Fruit fly (Drosophila melanogaster) whole organism: ENCODE data around the gene CG17350.

Experiments used
- CG8478 ChIP-seq: fragments of >200 bp; optimal IDR thresholded peaks from 2 replicates; lab custom pipeline; 2018; ENCODE audit warnings: inconsistent platforms
- Dll ChIP-seq: fragments of >200 bp; optimal IDR thresholded peaks from 2 replicates; lab custom pipeline; 2017
- EcR ChIP-seq, 2 experiments: fragments of >200 bp; optimal IDR thresholded peaks; 2 replicates each; lab custom pipeline; 2017; ENCODE audit warnings: missing biosample characterization in 2 of 2, missing genetic modification characterization in 2 of 2, missing genetic modification reagents in 2 of 2
- pan ChIP-seq: fragments of >200 bp; optimal IDR thresholded peaks from 2 replicates; lab custom pipeline; 2017
- psq ChIP-seq: fragments of >200 bp; optimal IDR thresholded peaks from 2 replicates; lab custom pipeline; 2017
- usp ChIP-seq: fragments of >200 bp; optimal IDR thresholded peaks from 2 replicates; lab custom pipeline; 2017; ENCODE audit warnings: missing biosample characterization, missing genetic modification characterization, mixed read lengths

The CG17350 gene

DNA sequence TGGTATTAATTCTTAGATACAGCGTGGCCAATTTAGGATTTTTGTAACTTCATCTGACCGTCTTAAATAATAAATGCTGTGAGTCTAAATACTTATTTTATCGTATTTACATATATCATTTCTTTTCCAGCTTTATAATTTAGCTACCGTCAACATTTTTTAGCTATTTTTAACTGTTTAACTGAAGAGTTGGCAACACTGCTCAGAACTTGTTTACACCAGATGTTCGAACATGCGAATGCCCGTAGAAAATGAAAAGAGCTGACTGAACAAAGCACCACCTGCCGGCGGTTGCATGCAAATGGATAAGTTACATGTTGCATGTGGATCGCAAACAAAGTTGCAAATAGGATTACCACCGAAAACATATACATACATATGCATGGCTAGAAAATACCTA lies 17.2 kb upstream of the CG17350 start:
- TF ChIP-seq CG8478 (lab: Kevin White, UChicago) (no peak), EcR (GFP tag; optimal IDR thresholded peaks at IDR 0.05; lab: Kevin White, UChicago) (no peak)

DNA sequence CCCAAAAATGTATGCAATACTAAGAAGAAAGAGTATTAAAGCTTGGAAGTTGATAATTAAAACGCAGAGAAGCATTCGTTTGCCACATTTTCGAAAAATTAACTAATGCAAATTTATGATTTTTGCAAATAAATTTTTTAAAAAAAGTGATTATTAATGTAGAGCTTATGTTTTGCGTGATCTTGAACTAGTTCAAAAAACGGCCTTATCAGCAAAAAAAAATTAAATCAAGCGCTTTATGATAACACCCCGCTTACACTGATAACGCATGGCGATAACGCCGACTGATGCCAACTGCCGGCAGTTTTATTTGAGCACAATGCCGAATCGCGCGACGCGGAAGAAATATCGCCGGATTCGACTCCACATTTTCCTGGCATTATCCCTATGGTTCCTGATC lies 16.7 kb upstream of the CG17350 start, which contains the start of gene CG13086:
Gene CG13086 (plus strand): TSS at position 301 of the 400 bp plus-strand sequence.
- TF ChIP-seq pan: no peak
- TF ChIP-seq EcR (GFP tag; optimal IDR thresholded peaks at IDR 0.05; lab: Kevin White, UChicago): no peak
- no peak for TF ChIP-seq psq (lab: Kevin White, UChicago)
- TF ChIP-seq usp (GFP tag; lab: Kevin White, UChicago): no peak
- no peak for TF ChIP-seq CG8478 (lab: Kevin White, UChicago)
- TF ChIP-seq Dll (lab: Kevin White, UChicago): no peak

DNA sequence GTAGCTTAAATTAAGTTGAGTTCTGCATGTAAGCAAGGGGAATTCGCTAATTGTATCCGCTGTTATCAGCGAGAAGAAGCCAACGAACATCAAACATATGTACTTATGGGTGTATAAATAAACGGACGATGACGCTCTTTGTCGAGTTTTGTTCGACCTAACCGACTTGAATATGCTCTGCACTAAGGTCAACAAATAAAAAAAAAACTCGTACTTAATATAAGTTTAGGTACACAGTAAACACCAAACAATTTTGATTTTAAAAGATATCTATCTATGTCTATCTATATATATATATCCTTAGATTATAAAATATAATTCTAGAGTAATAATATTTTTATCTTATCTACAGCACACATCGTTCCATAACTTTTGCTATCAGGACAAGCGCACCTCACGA lies 16.1 kb upstream of the CG17350 start:
- TF ChIP-seq CG8478 (lab: Kevin White, UChicago) (no peak), Dll (lab: Kevin White, UChicago) (no peak), pan (no peak), psq (lab: Kevin White, UChicago) (no peak), usp (GFP tag; lab: Kevin White, UChicago) (no peak), EcR (GFP tag; optimal IDR thresholded peaks at IDR 0.05; lab: Kevin White, UChicago) (no peak)

DNA sequence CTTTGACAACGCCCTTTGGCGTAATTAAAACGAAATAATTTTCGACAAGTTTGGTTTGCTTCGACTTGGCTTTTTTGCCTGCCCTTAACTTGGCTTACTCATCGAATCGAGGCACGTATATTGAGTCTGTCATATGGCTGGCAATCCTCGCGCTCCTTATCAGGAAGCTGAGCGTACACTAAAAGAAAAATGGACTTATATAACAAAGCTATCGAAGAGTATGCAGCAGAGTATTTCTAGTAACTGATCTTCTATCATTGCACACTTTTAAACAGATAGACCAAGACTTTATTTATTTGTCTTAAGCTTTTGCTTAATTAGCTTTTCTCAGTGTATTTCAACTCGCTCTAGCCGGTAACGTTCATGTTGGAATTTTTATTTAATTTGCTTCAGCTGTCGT lies 14.4 kb upstream of the CG17350 start:
- TF ChIP-seq usp (GFP tag; lab: Kevin White, UChicago) (no peak), EcR (GFP tag; optimal IDR thresholded peaks at IDR 0.05; lab: Kevin White, UChicago) (no peak), psq (lab: Kevin White, UChicago) (no peak), CG8478 (lab: Kevin White, UChicago) (no peak), pan (no peak), Dll (lab: Kevin White, UChicago) (no peak)

DNA sequence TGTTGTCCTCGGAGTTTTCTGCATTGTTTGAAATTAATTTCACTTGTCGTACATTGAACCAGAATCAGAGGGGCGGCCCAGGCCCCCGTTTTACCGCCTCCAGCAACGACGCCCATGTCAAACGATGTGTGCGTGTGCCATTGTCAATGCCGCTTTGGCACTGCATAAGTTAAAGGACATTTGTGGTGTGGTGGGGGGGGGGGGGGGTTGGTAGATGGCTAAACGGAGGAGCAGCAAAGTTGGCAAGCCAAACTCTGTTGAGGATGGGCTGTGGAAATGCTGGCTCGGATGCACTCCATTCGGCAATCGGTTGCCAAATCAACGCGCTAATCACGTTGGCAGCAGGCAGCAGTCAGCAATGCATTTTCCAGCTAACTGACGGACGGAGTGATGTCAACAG lies 14.0 kb upstream of the CG17350 start:
- TF ChIP-seq pan (no peak), EcR (GFP tag; optimal IDR thresholded peaks at IDR 0.05; lab: Kevin White, UChicago) (no peak), psq (lab: Kevin White, UChicago) (no peak), CG8478 (lab: Kevin White, UChicago) (no peak), Dll (lab: Kevin White, UChicago) (no peak), usp (GFP tag; lab: Kevin White, UChicago) (no peak)

DNA sequence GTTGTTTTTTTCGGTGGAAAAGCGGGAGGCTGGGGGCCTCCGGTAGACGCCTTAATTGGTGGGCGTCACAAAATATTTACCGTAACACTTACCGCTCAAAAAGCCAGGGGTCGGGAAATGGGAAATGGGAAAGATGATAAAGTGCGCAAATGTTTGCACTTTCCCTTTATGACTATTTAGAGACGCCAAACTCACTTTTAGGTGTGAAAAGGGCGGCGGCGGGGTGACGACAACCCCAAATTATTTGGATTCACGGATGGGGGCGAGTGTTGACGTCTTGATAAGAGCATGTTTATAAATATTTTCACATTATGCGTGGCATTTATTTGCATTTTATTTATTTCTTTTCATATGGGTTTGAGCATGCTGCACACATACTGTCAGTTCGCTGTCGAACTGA lies 10.7 kb upstream of the CG17350 start, which contains the start of gene CG17349:
Gene CG17349 (plus strand): TSS at position 400 of the 400 bp plus-strand sequence.
- no peak for TF ChIP-seq EcR (GFP tag; optimal IDR thresholded peaks at IDR 0.05; lab: Kevin White, UChicago)
- TF ChIP-seq CG8478 (lab: Kevin White, UChicago): no peak
- TF ChIP-seq pan: no peak
- no peak for TF ChIP-seq usp (GFP tag; lab: Kevin White, UChicago)
- no peak for TF ChIP-seq psq (lab: Kevin White, UChicago)
- no peak for TF ChIP-seq Dll (lab: Kevin White, UChicago)

DNA sequence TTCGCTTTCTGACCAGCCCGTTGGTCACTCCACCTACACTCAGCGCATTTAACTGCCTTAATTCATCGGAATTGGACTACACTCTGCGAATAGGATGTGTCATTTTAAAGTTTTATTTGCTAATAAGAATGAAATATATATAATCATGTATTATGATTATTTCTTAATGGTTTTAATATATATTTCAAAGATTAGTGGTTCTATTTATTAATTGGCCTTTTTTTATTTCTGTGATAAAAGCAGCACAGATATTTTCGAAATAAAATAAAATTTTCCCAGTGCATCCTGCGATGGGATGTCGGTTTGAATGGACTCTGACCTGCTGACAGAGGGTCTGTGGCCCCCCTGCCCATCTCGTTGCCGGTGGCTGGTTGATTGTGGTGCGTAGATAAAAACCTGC lies 6.9 kb upstream of the CG17350 start:
- TF ChIP-seq pan (no peak), CG8478 (lab: Kevin White, UChicago) (no peak)

DNA sequence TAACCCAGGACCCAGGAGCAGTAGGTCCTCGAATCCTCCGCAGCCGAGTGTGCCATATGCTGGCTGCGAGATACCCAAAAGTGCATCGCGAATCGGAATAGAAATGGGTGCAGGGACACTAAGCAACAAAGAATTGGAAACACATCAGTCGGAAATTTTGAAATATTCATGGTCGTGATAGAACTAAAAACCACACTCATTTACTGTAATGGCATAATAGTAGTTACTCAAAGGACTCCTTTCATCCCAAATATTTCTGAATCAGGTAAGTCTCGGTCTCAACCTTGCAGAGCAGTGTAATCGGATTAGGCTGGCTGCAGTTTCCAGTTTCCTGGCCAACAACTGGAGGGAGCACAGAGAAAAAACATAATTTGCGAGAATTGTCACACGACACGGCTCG lies 4.6 kb upstream of the CG17350 start:
- TF ChIP-seq usp (GFP tag; lab: Kevin White, UChicago) (no peak), Dll (lab: Kevin White, UChicago) (no peak), CG8478 (lab: Kevin White, UChicago) (no peak), EcR (GFP tag; optimal IDR thresholded peaks at IDR 0.05; lab: Kevin White, UChicago) (no peak), pan (no peak), psq (lab: Kevin White, UChicago) (no peak)

DNA sequence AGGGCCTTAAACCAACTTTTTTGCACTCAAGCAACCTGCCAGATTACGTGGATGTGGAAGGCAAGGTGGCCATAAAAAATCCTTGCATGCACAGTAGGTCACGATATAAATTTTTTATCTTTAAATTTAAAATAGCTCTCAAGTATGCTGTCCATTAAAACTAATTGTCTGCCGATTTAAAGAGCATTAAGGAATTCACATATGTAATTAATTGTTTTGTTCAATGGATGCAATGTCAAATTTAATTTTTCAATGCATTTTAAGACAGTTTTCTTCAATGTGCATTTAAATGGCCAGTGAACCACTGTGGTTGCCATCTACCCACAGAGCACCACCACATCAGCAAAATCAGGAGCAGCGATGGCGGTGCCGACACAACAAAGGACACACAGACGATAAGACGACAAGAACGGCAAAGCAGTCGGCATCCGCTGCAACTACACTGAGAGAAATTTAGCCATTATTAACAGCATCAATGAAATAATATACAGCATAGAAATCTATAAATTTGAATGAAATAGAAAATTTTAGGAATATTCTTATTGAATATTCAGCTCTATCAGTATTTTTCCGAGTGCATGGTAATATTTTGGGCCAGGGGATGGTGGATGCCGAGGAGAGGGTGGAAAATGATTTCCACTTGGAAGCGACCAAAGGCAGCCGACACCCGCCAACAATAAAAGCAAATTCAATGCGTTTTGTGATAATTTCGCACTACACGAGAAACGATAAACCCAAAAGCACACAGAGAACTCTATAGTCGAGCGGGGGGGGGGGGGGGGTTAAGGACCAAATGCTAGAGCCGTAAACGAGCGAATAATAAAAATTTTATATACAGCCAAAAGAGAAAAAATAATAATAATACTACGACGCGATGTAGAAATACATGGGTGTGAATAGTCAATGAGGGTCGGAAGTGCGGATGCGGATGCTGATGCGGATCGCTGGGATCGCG lies 3.3 kb upstream of the CG17350 start:
- TF ChIP-seq EcR (GFP tag; optimal IDR thresholded peaks at IDR 0.05; lab: Kevin White, UChicago) (no peak), usp (GFP tag; lab: Kevin White, UChicago) (no peak), Dll (lab: Kevin White, UChicago) (no peak), psq (lab: Kevin White, UChicago) (no peak), pan (no peak), CG8478 (lab: Kevin White, UChicago) (no peak)

DNA sequence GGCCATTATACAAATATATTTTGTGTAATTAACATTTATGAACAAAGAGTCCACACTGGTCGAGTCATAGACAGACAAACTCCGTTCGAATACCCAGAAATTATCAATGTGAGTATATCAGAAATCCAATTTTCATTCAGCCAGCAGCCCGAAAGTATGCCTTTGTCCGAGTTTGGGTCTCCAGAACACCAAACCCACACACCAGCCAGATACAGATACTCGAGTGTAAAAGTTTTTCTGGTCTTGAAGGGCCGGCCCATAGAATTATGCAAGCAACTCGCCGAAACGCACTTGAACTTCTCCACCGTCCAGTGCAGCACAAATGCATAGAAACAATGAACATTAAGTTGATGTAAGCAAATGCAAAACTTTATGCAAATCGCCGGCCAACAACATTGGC lies 2.1 kb upstream of the CG17350 start:
- TF ChIP-seq EcR (GFP tag; optimal IDR thresholded peaks at IDR 0.05; lab: Kevin White, UChicago): no peak
- no peak for TF ChIP-seq pan
- no peak for TF ChIP-seq usp (GFP tag; lab: Kevin White, UChicago)
- TF ChIP-seq psq (lab: Kevin White, UChicago): no peak
- TF ChIP-seq CG8478 (lab: Kevin White, UChicago): no peak
- no peak for TF ChIP-seq Dll (lab: Kevin White, UChicago)

DNA sequence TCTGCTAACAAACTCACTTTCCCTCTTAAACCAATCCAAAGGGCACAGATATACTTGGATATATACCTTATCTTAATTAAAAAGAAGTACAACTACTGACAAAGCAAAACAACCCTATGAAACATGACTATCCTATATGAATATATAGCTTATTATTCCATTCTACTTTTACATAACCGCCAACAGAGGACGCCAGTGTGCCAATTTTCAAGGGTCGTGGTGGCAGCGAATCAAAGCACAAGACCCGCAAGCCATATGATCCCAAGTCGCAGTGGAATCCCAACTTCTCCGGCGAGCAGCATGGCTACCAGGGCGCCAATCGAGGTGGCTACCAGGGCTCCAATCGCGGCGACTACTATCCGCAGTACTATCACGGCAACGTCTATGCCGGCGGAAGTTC lies 1.6 kb downstream of the CG17350 start:
- TF ChIP-seq psq (lab: Kevin White, UChicago): no peak
- TF ChIP-seq pan: no peak
- no peak for TF ChIP-seq Dll (lab: Kevin White, UChicago)
- no peak for TF ChIP-seq usp (GFP tag; lab: Kevin White, UChicago)
- no peak for TF ChIP-seq EcR (GFP tag; optimal IDR thresholded peaks at IDR 0.05; lab: Kevin White, UChicago)
- TF ChIP-seq CG8478 (lab: Kevin White, UChicago): no peak
